Worm (Caenorhabditis elegans) whole organism, L1 larva: ENCODE measurements around the gene srw-22.

Experiments used
- C16A3.4 ChIP-seq: fragments of 150-350 bp; optimal IDR thresholded peaks from 2 replicates; lab custom pipeline; 2014; ENCODE audit warnings: missing biosample characterization, missing genetic modification characterization
- alr-1 ChIP-seq: fragments of 200-800 bp; sonication (Bioruptor generic); optimal IDR thresholded peaks from 2 replicates; lab custom pipeline; 2018; ENCODE audit warnings: borderline replicate concordance, mild to moderate bottlenecking, missing genetic modification characterization, missing compliant biosample characterization
- aly-2 ChIP-seq: fragments of 150-350 bp; optimal IDR thresholded peaks from 2 replicates; lab custom pipeline; 2014; ENCODE audit warnings: missing biosample characterization, missing genetic modification characterization
- ama-1 ChIP-seq: fragments of 150-350 bp; optimal IDR thresholded peaks from 2 replicates; lab custom pipeline; 2014
- blmp-1 ChIP-seq: fragments of 150-350 bp; optimal IDR thresholded peaks from 2 replicates; lab custom pipeline; 2014; ENCODE audit warnings: missing biosample characterization, missing genetic modification characterization
- ceh-82 ChIP-seq, 3 experiments: fragments of 150-350 bp in 1 of 3; sonication (generic microtip) in 2 of 3; optimal IDR thresholded peaks; 2 replicates each; lab custom pipeline; 2014 to 2017; ENCODE audit warnings: missing biosample characterization in 3 of 3, missing genetic modification characterization in 3 of 3
- ceh-90 ChIP-seq: sonication (generic microtip); optimal IDR thresholded peaks from 2 replicates; lab custom pipeline; 2016; ENCODE audit warnings: missing genetic modification characterization, missing compliant biosample characterization
- dsc-1 ChIP-seq: sonication (generic microtip); optimal IDR thresholded peaks from 2 replicates; lab custom pipeline; 2016; ENCODE audit warnings: mild to moderate bottlenecking, missing genetic modification characterization, missing compliant biosample characterization
- efl-1 ChIP-seq, 4 experiments: fragments of 150-350 bp; optimal IDR thresholded peaks in 3 of 4; peaks in 1 of 4; 1 replicate in 1 of 4; 2 replicates in 3 of 4; lab custom pipeline; 2014; ENCODE audit warnings: missing biosample characterization in 2 of 4, missing genetic modification characterization in 2 of 4, missing genetic modification reagents in 2 of 4
- fkh-4 ChIP-seq: sonication (generic microtip); optimal IDR thresholded peaks from 2 replicates; lab custom pipeline; 2016; ENCODE audit warnings: missing compliant biosample characterization, missing genetic modification characterization, borderline replicate concordance
- fkh-8 ChIP-seq: sonication (generic microtip); optimal IDR thresholded peaks from 2 replicates; lab custom pipeline; 2016; ENCODE audit warnings: mild to moderate bottlenecking, missing genetic modification characterization, missing compliant biosample characterization
- hlh-4 ChIP-seq: sonication (generic microtip); optimal IDR thresholded peaks from 2 replicates; lab custom pipeline; 2016; ENCODE audit warnings: mild to moderate bottlenecking, missing genetic modification characterization, missing compliant biosample characterization
- isw-1 ChIP-seq: fragments of 200-800 bp; sonication (Bioruptor generic); IDR thresholded peaks from 2 replicates; pipeline ENCODE4 v1.3.6; 2022; ENCODE audit warnings: missing genetic modification characterization, missing compliant biosample characterization
- jun-1 ChIP-seq: fragments of 150-350 bp; optimal IDR thresholded peaks from 2 replicates; lab custom pipeline; 2014; ENCODE audit warnings: missing biosample characterization, missing genetic modification reagents, missing genetic modification characterization
- lin-13 ChIP-seq: fragments of 150-350 bp; optimal IDR thresholded peaks from 2 replicates; lab custom pipeline; 2014; ENCODE audit warnings: missing biosample characterization, missing genetic modification reagents, missing genetic modification characterization
- lin-14 ChIP-seq: fragments of 200-800 bp; sonication (Bioruptor generic); optimal IDR thresholded peaks from 2 replicates; lab custom pipeline; 2018; ENCODE audit warnings: mild to moderate bottlenecking, missing genetic modification characterization, moderate library complexity, missing compliant biosample characterization
- lin-35 ChIP-seq, 2 experiments: fragments of 150-350 bp; optimal IDR thresholded peaks; 2 replicates each; lab custom pipeline; 2014; ENCODE audit warnings: missing biosample characterization in 2 of 2, missing genetic modification characterization in 2 of 2, missing genetic modification reagents in 2 of 2
- lin-39 ChIP-seq: fragments of 150-350 bp; optimal IDR thresholded peaks from 2 replicates; lab custom pipeline; 2014; ENCODE audit warnings: missing biosample characterization, missing genetic modification reagents, missing genetic modification characterization
- lir-3 ChIP-seq: sonication (generic microtip); optimal IDR thresholded peaks from 2 replicates; lab custom pipeline; 2016; ENCODE audit warnings: mild to moderate bottlenecking, missing genetic modification characterization, moderate library complexity, missing compliant biosample characterization; ENCODE audit not compliant: poor library complexity
- mdl-1 ChIP-seq, 2 experiments: fragments of 150-350 bp; optimal IDR thresholded peaks; 2 replicates each; lab custom pipeline; 2014 to 2017; ENCODE audit warnings: missing biosample characterization in 2 of 2, missing genetic modification characterization in 2 of 2, inconsistent platforms in 1 of 2
- mef-2 ChIP-seq: fragments of 150-350 bp; optimal IDR thresholded peaks from 2 replicates; lab custom pipeline; 2014; ENCODE audit warnings: missing biosample characterization, missing genetic modification characterization
- mep-1 ChIP-seq: fragments of 150-350 bp; optimal IDR thresholded peaks from 2 replicates; lab custom pipeline; 2014; ENCODE audit warnings: missing biosample characterization, missing genetic modification characterization
- nhr-11 ChIP-seq: fragments of 150-350 bp; optimal IDR thresholded peaks from 2 replicates; lab custom pipeline; 2014; ENCODE audit warnings: missing biosample characterization, missing genetic modification characterization
- nhr-237 ChIP-seq: fragments of 150-350 bp; optimal IDR thresholded peaks from 2 replicates; lab custom pipeline; 2014; ENCODE audit warnings: missing biosample characterization, missing genetic modification characterization
- nhr-47 ChIP-seq: sonication (generic microtip); optimal IDR thresholded peaks from 2 replicates; lab custom pipeline; 2016; ENCODE audit warnings: mild to moderate bottlenecking, missing genetic modification characterization, moderate library complexity, missing compliant biosample characterization
- nhr-71 ChIP-seq: sonication (generic microtip); optimal IDR thresholded peaks from 2 replicates; lab custom pipeline; 2016; ENCODE audit warnings: mild to moderate bottlenecking, missing genetic modification characterization, moderate library complexity, missing compliant biosample characterization
- nhr-76 ChIP-seq: sonication (generic microtip); optimal IDR thresholded peaks from 2 replicates; lab custom pipeline; 2017; ENCODE audit warnings: missing biosample characterization, missing genetic modification characterization
- nhr-77 ChIP-seq: fragments of 150-350 bp; optimal IDR thresholded peaks from 2 replicates; lab custom pipeline; 2014; ENCODE audit warnings: missing biosample characterization, missing genetic modification characterization
- nhr-90 ChIP-seq: sonication (generic microtip); optimal IDR thresholded peaks from 2 replicates; lab custom pipeline; 2016; ENCODE audit warnings: mild to moderate bottlenecking, missing genetic modification characterization, missing compliant biosample characterization; ENCODE audit not compliant: poor library complexity
- pag-3 ChIP-seq: sonication (generic microtip); optimal IDR thresholded peaks from 2 replicates; lab custom pipeline; 2017; ENCODE audit warnings: missing genetic modification characterization, mild to moderate bottlenecking, missing compliant biosample characterization, antibody characterized with exemption, borderline replicate concordance; ENCODE audit not compliant: insufficient read depth
- pax-3 ChIP-seq: fragments of 200-800 bp; sonication (Bioruptor generic); optimal IDR thresholded peaks from 2 replicates; lab custom pipeline; 2018; ENCODE audit warnings: mild to moderate bottlenecking, missing genetic modification characterization, moderate library complexity, missing compliant biosample characterization
- rnt-1 ChIP-seq: sonication (generic microtip); optimal IDR thresholded peaks from 2 replicates; lab custom pipeline; 2016; ENCODE audit warnings: mild to moderate bottlenecking, missing genetic modification characterization, moderate library complexity, missing compliant biosample characterization
- skn-1 ChIP-seq: fragments of 150-350 bp; optimal IDR thresholded peaks from 2 replicates; lab custom pipeline; 2014; ENCODE audit warnings: missing biosample characterization, missing genetic modification characterization
- unc-130 ChIP-seq: fragments of 150-350 bp; optimal IDR thresholded peaks from 2 replicates; lab custom pipeline; 2017; ENCODE audit warnings: missing biosample characterization, missing genetic modification characterization, inconsistent platforms
- unc-98 ChIP-seq: fragments of 200-800 bp; sonication (Bioruptor generic); IDR thresholded peaks from 2 replicates; pipeline ENCODE4 v1.3.6; 2022; ENCODE audit warnings: missing genetic modification characterization, missing compliant biosample characterization
- xbp-1 ChIP-seq: sonication (generic microtip); optimal IDR thresholded peaks from 2 replicates; lab custom pipeline; 2016; ENCODE audit warnings: missing genetic modification characterization, missing compliant biosample characterization
- zag-1 ChIP-seq: fragments of 150-350 bp; optimal IDR thresholded peaks from 2 replicates; lab custom pipeline; 2014; ENCODE audit warnings: missing biosample characterization, missing genetic modification characterization

The srw-22 gene

ce11 chrV:15298597-15298996, 30.2 kb downstream of the srw-22 start, which contains the start of gene cpr-3 (continued):
- TF ChIP-seq efl-1 (optimal IDR thresholded peaks at IDR 0.05; lab: Kevin White, UChicago) (no peak), efl-1 (GFP tag; optimal IDR thresholded peaks at IDR 0.05 in 1 of 2; lab: Kevin White, UChicago) (peak in 1 of 2 experiments; percentile 37), nhr-47 (tag; lab: Kevin White, UChicago) (no peak), nhr-71 (tag; lab: Kevin White, UChicago) (peak; percentile 30), lin-13 (GFP tag; lab: Kevin White, UChicago) (no peak), blmp-1 (tag; lab: Kevin White, UChicago) (no peak), C16A3.4 (tag; lab: Kevin White, UChicago) (no peak), ceh-82 (tag; optimal IDR thresholded peaks at IDR 0.05; lab: Kevin White, UChicago) (no peak), unc-98 (GFP tag; lab: Robert Waterston, UW) (no peak), nhr-90 (tag; lab: Kevin White, UChicago) (peak; percentile 19), nhr-77 (tag; lab: Kevin White, UChicago) (no peak), jun-1 (tag; lab: Kevin White, UChicago) (peak; percentile 75)

- no peak for TF ChIP-seq C16A3.4 (tag; lab: Kevin White, UChicago)
- peak; percentile 67 for TF ChIP-seq pax-3 (tag; lab: Kevin White, UChicago)
- TF ChIP-seq, all 84 proteins: peak for 1
Observed at ce11 chrV:15303625-15304024, 35.2 kb downstream of the srw-22 start, which contains the start of gene srx-48. TSS of gene srx-48 (minus strand) at chrV:15303725.

- no peak for TF ChIP-seq isw-1
- no peak for TF ChIP-seq ama-1
- TF ChIP-seq pax-3 (tag; lab: Kevin White, UChicago), result peak; percentile 46
Observed at ce11 chrV:15305502-15305901, 37.1 kb downstream of the srw-22 start, which contains the start of gene T26H8.5. TSS of gene T26H8.5 (minus strand) at chrV:15305602.

ce11 chrV:15306745-15307144, 38.3 kb downstream of the srw-22 start, which contains the start of gene T26H8.4:
TSS of gene T26H8.4 (minus strand) at chrV:15306845.
- TF ChIP-seq pax-3 (tag; lab: Kevin White, UChicago) (peak; percentile 66), rnt-1 (tag; lab: Kevin White, UChicago) (no peak)

- TF ChIP-seq lin-14 (GFP tag; lab: Kevin White, UChicago) (no peak), fkh-4 (tag; lab: Kevin White, UChicago) (no peak), ceh-90 (tag; lab: Kevin White, UChicago) (no peak), mdl-1 (tag; optimal IDR thresholded peaks at IDR 0.05; lab: Kevin White, UChicago) (no peak), nhr-71 (tag; lab: Kevin White, UChicago) (peak; percentile 47), hlh-4 (peak; percentile 98), xbp-1 (tag; lab: Kevin White, UChicago) (no peak), nhr-77 (tag; lab: Kevin White, UChicago) (no peak), C16A3.4 (tag; lab: Kevin White, UChicago) (no peak), dsc-1 (tag; lab: Kevin White, UChicago) (no peak), mef-2 (tag; lab: Kevin White, UChicago) (no peak), fkh-8 (tag; lab: Kevin White, UChicago) (peak; percentile 64), lin-39 (tag; lab: Kevin White, UChicago) (no peak), nhr-11 (tag; lab: Kevin White, UChicago) (no peak), skn-1 (tag; lab: Kevin White, UChicago) (no peak), nhr-76 (tag; lab: Kevin White, UChicago) (no peak), lir-3 (no peak), nhr-237 (no peak), nhr-47 (tag; lab: Kevin White, UChicago) (peak; percentile 42)
- TF ChIP-seq, all 84 proteins: peak for 4
Observed at ce11 chrV:15309011-15309410, 40.6 kb downstream of the srw-22 start, which contains the start of gene srz-10. TSS of gene srz-10 (minus strand) at chrV:15309098.

ce11 chrV:15310780-15311179, 42.4 kb downstream of the srw-22 start, which contains the start of gene irld-62:
TSS of gene irld-62 (plus strand) at chrV:15311080.
- TF ChIP-seq unc-130 (tag; lab: Kevin White, UChicago), result no peak
- no peak for TF ChIP-seq pag-3 (tag; lab: Kevin White, UChicago)
- no peak for TF ChIP-seq nhr-71 (tag; lab: Kevin White, UChicago)
- no peak for TF ChIP-seq alr-1 (tag; lab: Kevin White, UChicago)
- no peak for TF ChIP-seq zag-1 (tag; lab: Kevin White, UChicago)
- no peak for TF ChIP-seq rnt-1 (tag; lab: Kevin White, UChicago)
- TF ChIP-seq mep-1, result no peak
- no peak for TF ChIP-seq lin-35 (GFP tag; optimal IDR thresholded peaks at IDR 0.05; lab: Kevin White, UChicago)
- no peak for TF ChIP-seq hlh-4
- no peak for TF ChIP-seq aly-2 (tag; lab: Kevin White, UChicago)
- TF ChIP-seq nhr-76 (tag; lab: Kevin White, UChicago), result no peak
